Worm (Caenorhabditis elegans) whole organism, early embryonic: ENCODE results near the gene dop-1.

Experiments used
- B0310.2 ChIP-seq: sonication (generic microtip); optimal IDR thresholded peaks from 2 replicates; lab custom pipeline; 2016; ENCODE audit warnings: mild to moderate bottlenecking, missing genetic modification characterization, missing compliant biosample characterization
- F13C5.2 ChIP-seq: sonication (generic microtip); optimal IDR thresholded peaks from 2 replicates; lab custom pipeline; 2017; ENCODE audit warnings: mild to moderate bottlenecking, missing genetic modification characterization, inconsistent platforms, missing compliant biosample characterization
- aly-1 ChIP-seq: sonication (generic microtip); optimal IDR thresholded peaks from 2 replicates; lab custom pipeline; 2016; ENCODE audit warnings: missing genetic modification characterization, missing compliant biosample characterization
- ama-1 ChIP-seq: fragments of 150-350 bp; optimal IDR thresholded peaks from 2 replicates; lab custom pipeline; 2014
- ceh-13 ChIP-seq: fragments of 200-800 bp; sonication (Bioruptor generic); optimal IDR thresholded peaks from 2 replicates; lab custom pipeline; 2018; ENCODE audit warnings: mild to moderate bottlenecking, missing genetic modification characterization, missing compliant biosample characterization
- ceh-36 ChIP-seq: sonication (generic microtip); optimal IDR thresholded peaks from 2 replicates; lab custom pipeline; 2016; ENCODE audit warnings: missing genetic modification characterization, inconsistent platforms, missing compliant biosample characterization
- ets-7 ChIP-seq: sonication (generic microtip); optimal IDR thresholded peaks from 2 replicates; lab custom pipeline; 2016; ENCODE audit warnings: missing genotype, missing genetic modification characterization, missing compliant biosample characterization
- flt-1 ChIP-seq: fragments of 200-800 bp; sonication (Bioruptor generic); IDR thresholded peaks from 2 replicates; pipeline ENCODE4 v1.3.6; 2022; ENCODE audit warnings: missing genetic modification characterization, missing compliant biosample characterization
- hmbx-1 ChIP-seq: sonication (generic microtip); optimal IDR thresholded peaks from 2 replicates; lab custom pipeline; 2016; ENCODE audit warnings: mild to moderate bottlenecking, missing genetic modification characterization, missing compliant biosample characterization
- hmg-4 ChIP-seq: fragments of 200-800 bp; sonication (Bioruptor generic); optimal IDR thresholded peaks from 2 replicates; lab custom pipeline; 2018; ENCODE audit warnings: mild to moderate bottlenecking, missing genetic modification characterization, missing compliant biosample characterization
- hnd-1 ChIP-seq: sonication (generic microtip); optimal IDR thresholded peaks from 2 replicates; lab custom pipeline; 2016; ENCODE audit warnings: missing genetic modification characterization, missing compliant biosample characterization
- pes-1 ChIP-seq: fragments of 200-800 bp; sonication (Bioruptor generic); IDR thresholded peaks from 2 replicates; pipeline ENCODE4 v1.3.6; 2022; ENCODE audit warnings: missing genetic modification reagents, missing genetic modification characterization, missing compliant biosample characterization
- scrt-1 ChIP-seq: fragments of 200-800 bp; sonication (Bioruptor generic); IDR thresholded peaks from 2 replicates; pipeline ENCODE4 v1.3.6; 2022; ENCODE audit warnings: missing genetic modification characterization, missing compliant biosample characterization
- sea-1 ChIP-seq: fragments of 200-800 bp; sonication (Bioruptor generic); conservative IDR thresholded peaks from 2 replicates; pipeline ENCODE4 v1.3.6; 2022; ENCODE audit warnings: missing genetic modification characterization, missing compliant biosample characterization
- tbx-11 ChIP-seq: fragments of 200-800 bp; sonication (Bioruptor generic); IDR thresholded peaks from 2 replicates; pipeline ENCODE4 v1.3.6; 2022; ENCODE audit warnings: missing genetic modification characterization, missing compliant biosample characterization
- tbx-37 ChIP-seq: fragments of 200-800 bp; sonication (Bioruptor generic); conservative IDR thresholded peaks from 2 replicates; pipeline ENCODE4 v1.3.6; 2022; ENCODE audit warnings: missing genetic modification reagents, missing genetic modification characterization, missing compliant biosample characterization
- tra-4 ChIP-seq: sonication (generic microtip); optimal IDR thresholded peaks from 2 replicates; lab custom pipeline; 2017; ENCODE audit warnings: missing genetic modification characterization, missing compliant biosample characterization

Gene dop-1

ce11 chrX:4395073-4395850, 23.4 kb downstream of the dop-1 start:
- TF ChIP-seq ama-1 (lab: Kevin White, UChicago) (no peak), hmbx-1 (tag; lab: Kevin White, UChicago) (no peak), ceh-36 (tag; lab: Kevin White, UChicago) (no peak), ceh-13 (GFP tag; lab: Kevin White, UChicago) (no peak), flt-1 (GFP tag; lab: Robert Waterston, UW) (no peak), tbx-37 (peak; percentile 42; the same call in 1 of the 2 replicates), aly-1 (tag; lab: Kevin White, UChicago) (no peak), F13C5.2 (tag; lab: Kevin White, UChicago) (peak; percentile 62), tbx-11 (GFP tag; lab: Robert Waterston, UW) (no peak), hnd-1 (tag; lab: Kevin White, UChicago) (no peak), scrt-1 (GFP tag; lab: Robert Waterston, UW) (no peak), hmg-4 (no peak)

DNA sequence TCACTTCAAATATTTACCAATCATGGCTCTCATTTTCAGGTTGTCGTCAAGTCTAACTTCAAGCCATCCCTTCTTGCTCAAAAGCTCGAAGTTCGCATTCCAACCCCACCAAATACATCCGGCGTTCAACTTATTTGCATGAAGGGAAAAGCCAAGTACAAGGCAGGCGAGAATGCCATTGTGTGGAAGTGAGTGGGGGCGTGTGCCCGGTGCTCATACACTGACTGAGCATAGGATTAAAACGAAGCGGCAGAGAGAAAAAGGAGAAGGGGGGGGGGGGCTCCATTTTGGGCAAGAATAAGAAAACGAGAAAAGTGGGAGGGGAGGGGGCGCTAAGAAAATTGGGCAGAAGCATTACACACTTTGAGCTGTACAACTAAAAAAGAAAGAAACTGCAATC, 27.0 kb downstream of the dop-1 start:
- TF ChIP-seq hmbx-1 (tag; lab: Kevin White, UChicago) (no peak), sea-1 (GFP tag; lab: Robert Waterston, UW) (no peak), tbx-11 (GFP tag; lab: Robert Waterston, UW) (no peak), ama-1 (lab: Kevin White, UChicago) (no peak), hnd-1 (tag; lab: Kevin White, UChicago) (no peak), B0310.2 (tag; lab: Kevin White, UChicago) (no peak)

DNA sequence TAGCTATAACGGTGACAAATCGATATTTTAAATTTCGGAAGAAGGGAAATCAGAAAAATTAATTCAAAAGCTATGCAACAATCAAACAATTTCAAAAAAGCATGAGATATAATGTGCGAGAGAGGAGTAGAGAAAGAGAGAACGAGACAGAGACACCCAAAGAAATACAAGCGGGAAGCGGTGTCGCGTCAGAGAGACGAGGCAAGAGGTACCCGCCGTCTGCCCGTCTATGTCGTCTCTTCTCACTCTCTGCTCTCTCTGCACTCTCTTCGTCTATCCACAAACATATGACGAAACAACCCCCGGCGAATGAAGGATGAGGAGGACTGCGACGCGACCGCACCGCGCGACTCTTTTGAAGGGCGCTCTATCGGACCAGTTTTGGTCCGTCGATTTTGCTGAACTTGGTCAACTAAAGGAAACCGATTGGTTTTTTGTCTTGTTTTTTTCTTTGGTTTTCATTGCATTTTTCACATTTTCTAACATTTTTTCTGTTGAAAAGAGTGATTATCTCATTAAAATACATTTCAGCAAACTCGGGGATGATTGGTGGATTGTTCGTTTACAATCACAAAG, 29.7 kb downstream of the dop-1 start, which contains the start of gene dpy-23:
Gene dpy-23, plus strand, starts transcription at position 526 of the 576 bp plus-strand sequence.
- no peak for TF ChIP-seq tbx-37
- TF ChIP-seq aly-1 (tag; lab: Kevin White, UChicago), result peak; percentile 4
- TF ChIP-seq ama-1 (lab: Kevin White, UChicago), result no peak
- TF ChIP-seq sea-1 (GFP tag; lab: Robert Waterston, UW), result no peak
- peak; percentile 77 for TF ChIP-seq hmg-4
- TF ChIP-seq F13C5.2 (tag; lab: Kevin White, UChicago), result peak; percentile 55
- TF ChIP-seq tra-4 (tag; lab: Kevin White, UChicago), result no peak
- no peak for TF ChIP-seq B0310.2 (tag; lab: Kevin White, UChicago)
- no peak for TF ChIP-seq scrt-1 (GFP tag; lab: Robert Waterston, UW)
- TF ChIP-seq ets-7 (tag; lab: Kevin White, UChicago), result no peak
- TF ChIP-seq hmbx-1 (tag; lab: Kevin White, UChicago), result no peak
- no peak for TF ChIP-seq ceh-36 (tag; lab: Kevin White, UChicago)
- no peak for TF ChIP-seq flt-1 (GFP tag; lab: Robert Waterston, UW)

- TF ChIP-seq ceh-36 (tag; lab: Kevin White, UChicago) (no peak), tra-4 (tag; lab: Kevin White, UChicago) (no peak), aly-1 (tag; lab: Kevin White, UChicago) (no peak), tbx-37 (no peak), pes-1 (no peak), B0310.2 (tag; lab: Kevin White, UChicago) (no peak), tbx-11 (GFP tag; lab: Robert Waterston, UW) (no peak)
Observed at ce11 chrX:4386493-4386892, 32.2 kb downstream of the dop-1 start.

DNA sequence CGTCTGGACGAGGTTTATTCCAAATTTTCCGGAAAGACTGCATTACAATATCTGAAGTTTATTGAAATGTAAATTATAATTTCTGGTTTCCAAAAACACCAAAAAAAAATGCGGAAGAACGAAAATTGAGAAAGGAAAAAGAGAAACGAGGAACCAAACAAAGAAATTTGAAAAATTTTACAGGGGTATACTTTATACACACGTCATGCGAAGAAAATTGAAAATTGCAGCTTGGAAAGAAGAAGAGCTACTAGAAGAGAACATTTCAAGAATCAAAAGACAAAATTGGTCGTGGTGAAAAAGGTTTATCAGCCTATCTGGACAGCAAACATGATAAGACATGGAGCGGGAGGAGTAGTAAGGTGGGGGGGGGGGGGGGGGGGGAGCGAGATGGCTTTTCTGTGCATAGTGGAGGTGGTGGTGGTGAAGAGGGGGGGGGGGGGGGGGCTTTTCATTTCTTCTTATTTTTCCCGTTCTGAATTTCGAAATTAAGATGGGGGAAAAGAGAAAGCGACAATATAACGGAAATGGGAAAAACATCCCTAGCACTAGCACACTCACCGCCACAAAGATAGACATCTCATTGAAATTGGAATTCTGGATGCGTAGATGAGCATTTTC, 35.2 kb downstream of the dop-1 start, which contains the start of gene lst-2:
Gene lst-2, minus strand, starts transcription at position 51 of the 621 bp plus-strand sequence.
- no peak for TF ChIP-seq sea-1 (GFP tag; lab: Robert Waterston, UW)
- TF ChIP-seq tra-4 (tag; lab: Kevin White, UChicago), result no peak
- TF ChIP-seq tbx-37, result no peak
- TF ChIP-seq hmbx-1 (tag; lab: Kevin White, UChicago), result no peak

- TF ChIP-seq hmg-4 (no peak), F13C5.2 (tag; lab: Kevin White, UChicago) (no peak), sea-1 (GFP tag; lab: Robert Waterston, UW) (no peak), ceh-36 (tag; lab: Kevin White, UChicago) (no peak), aly-1 (tag; lab: Kevin White, UChicago) (no peak), ama-1 (lab: Kevin White, UChicago) (no peak), tra-4 (tag; lab: Kevin White, UChicago) (no peak), B0310.2 (tag; lab: Kevin White, UChicago) (no peak), tbx-11 (GFP tag; lab: Robert Waterston, UW) (no peak), hmbx-1 (tag; lab: Kevin White, UChicago) (no peak), tbx-37 (no peak), hnd-1 (tag; lab: Kevin White, UChicago) (no peak)
Observed at ce11 chrX:4377689-4378088, 41.0 kb downstream of the dop-1 start, which contains the start of gene R160.12. Gene R160.12, minus strand, starts transcription at chrX:4377789.

- no peak for TF ChIP-seq tbx-11 (GFP tag; lab: Robert Waterston, UW)
- TF ChIP-seq hmg-4, result no peak
- TF ChIP-seq hnd-1 (tag; lab: Kevin White, UChicago), result no peak
- no peak for TF ChIP-seq ceh-13 (GFP tag; lab: Kevin White, UChicago)
Observed at ce11 chrX:4376801-4377200, 41.9 kb downstream of the dop-1 start, which contains the start of gene R160.2. Gene R160.2, minus strand, starts transcription at chrX:4376901.
